Worm (Caenorhabditis elegans) whole organism, L3 larva: ENCODE results near the gene K04C1.5.
A peak's percentile ranks its signal among the peaks of the same experiment; 100 is the strongest.

ENCODE experiments used
- R02D3.7 ChIP-seq: fragments of 150-350 bp; optimal IDR thresholded peaks from 2 replicates; lab custom pipeline; 2014; ENCODE audit warnings: missing biosample characterization, missing genetic modification characterization
- ZK546.5 ChIP-seq: sonication (generic microtip); optimal IDR thresholded peaks from 2 replicates; lab custom pipeline; 2017; ENCODE audit warnings: missing biosample characterization, missing genetic modification characterization
- aly-2 ChIP-seq: fragments of 150-350 bp; optimal IDR thresholded peaks from 2 replicates; lab custom pipeline; 2014; ENCODE audit warnings: missing biosample characterization, missing genetic modification characterization
- ama-1 ChIP-seq: fragments of 150-350 bp; optimal IDR thresholded peaks from 2 replicates; lab custom pipeline; 2018
- ceh-16 ChIP-seq: sonication (generic microtip); optimal IDR thresholded peaks from 2 replicates; lab custom pipeline; 2017; ENCODE audit warnings: missing biosample characterization, missing genetic modification characterization
- ceh-28 ChIP-seq: fragments of 150-350 bp; optimal IDR thresholded peaks from 2 replicates; lab custom pipeline; 2014; ENCODE audit warnings: missing biosample characterization, missing genetic modification reagents, missing genetic modification characterization
- ceh-82 ChIP-seq: fragments of 150-350 bp; optimal IDR thresholded peaks from 2 replicates; lab custom pipeline; 2014; ENCODE audit warnings: missing biosample characterization, missing genetic modification characterization
- ceh-9 ChIP-seq: sonication (generic microtip); optimal IDR thresholded peaks from 2 replicates; lab custom pipeline; 2018; ENCODE audit warnings: missing biosample characterization, missing genetic modification characterization
- daf-12 ChIP-seq: fragments of 150-350 bp; optimal IDR thresholded peaks from 2 replicates; lab custom pipeline; 2014; ENCODE audit warnings: missing biosample characterization, missing genetic modification reagents, missing genetic modification characterization
- egl-27 ChIP-seq: sonication (generic microtip); optimal IDR thresholded peaks from 4 replicates; lab custom pipeline; 2017; ENCODE audit warnings: missing biosample characterization, missing genetic modification reagents, missing genetic modification characterization
- egl-5 ChIP-seq: fragments of 150-350 bp; optimal IDR thresholded peaks from 2 replicates; lab custom pipeline; 2017; ENCODE audit warnings: missing biosample characterization, missing genetic modification reagents, missing genetic modification characterization, inconsistent platforms
- elt-1 ChIP-seq: fragments of 150-350 bp; optimal IDR thresholded peaks from 2 replicates; lab custom pipeline; 2014; ENCODE audit warnings: missing biosample characterization, missing genetic modification characterization
- elt-2 ChIP-seq: sonication (generic microtip); optimal IDR thresholded peaks from 2 replicates; lab custom pipeline; 2016; ENCODE audit warnings: missing genetic modification reagents, mild to moderate bottlenecking, missing genetic modification characterization, missing compliant biosample characterization
- elt-3 ChIP-seq, 3 experiments: fragments of 150-350 bp in 1 of 3; sonication (generic microtip) in 2 of 3; optimal IDR thresholded peaks; 2 replicates in 2 of 3; 4 replicates in 1 of 3; lab custom pipeline; 2014 to 2017; ENCODE audit warnings: missing biosample characterization in 3 of 3, missing genetic modification characterization in 3 of 3
- eor-1 ChIP-seq, 2 experiments: fragments of 150-350 bp; optimal IDR thresholded peaks; 2 replicates each; lab custom pipeline; 2014 to 2018; ENCODE audit warnings: missing biosample characterization in 2 of 2, missing genetic modification characterization in 2 of 2
- fkh-10 ChIP-seq: sonication (generic microtip); optimal IDR thresholded peaks from 2 replicates; lab custom pipeline; 2017; ENCODE audit warnings: missing biosample characterization, missing genetic modification reagents, missing genetic modification characterization
- fkh-2 ChIP-seq: fragments of 150-350 bp; optimal IDR thresholded peaks from 2 replicates; lab custom pipeline; 2014; ENCODE audit warnings: missing biosample characterization, missing genetic modification reagents, missing genetic modification characterization
- fos-1 ChIP-seq: fragments of 150-350 bp; optimal IDR thresholded peaks from 2 replicates; lab custom pipeline; 2014; ENCODE audit warnings: missing biosample characterization, missing genetic modification characterization
- hmg-11 ChIP-seq: sonication (generic microtip); optimal IDR thresholded peaks from 2 replicates; lab custom pipeline; 2016; ENCODE audit warnings: missing genetic modification characterization, missing compliant biosample characterization
- jun-1 ChIP-seq: fragments of 150-350 bp; optimal IDR thresholded peaks from 2 replicates; lab custom pipeline; 2014; ENCODE audit warnings: missing biosample characterization, missing genetic modification reagents, missing genetic modification characterization
- lin-15B ChIP-seq: fragments of 150-350 bp; optimal IDR thresholded peaks from 2 replicates; lab custom pipeline; 2014; ENCODE audit warnings: missing biosample characterization, missing genetic modification characterization
- lin-39 ChIP-seq: fragments of 150-350 bp; optimal IDR thresholded peaks from 2 replicates; lab custom pipeline; 2018; ENCODE audit warnings: missing biosample characterization, missing genetic modification reagents, missing genetic modification characterization
- lsy-12 ChIP-seq: sonication (generic microtip); optimal IDR thresholded peaks from 2 replicates; lab custom pipeline; 2016; ENCODE audit warnings: mild to moderate bottlenecking, missing genetic modification characterization, missing compliant biosample characterization
- mdl-1 ChIP-seq: fragments of 150-350 bp; optimal IDR thresholded peaks from 2 replicates; lab custom pipeline; 2014; ENCODE audit warnings: missing biosample characterization, missing genetic modification characterization
- mml-1 ChIP-seq: fragments of 150-350 bp; sonication (generic microtip); optimal IDR thresholded peaks from 3 replicates; lab custom pipeline; 2014; ENCODE audit warnings: missing biosample characterization, missing genetic modification characterization
- nfya-1 ChIP-seq: sonication (generic microtip); optimal IDR thresholded peaks from 2 replicates; lab custom pipeline; 2017; ENCODE audit warnings: missing genetic modification characterization, mild to moderate bottlenecking, missing compliant biosample characterization, antibody characterized with exemption, moderate library complexity; ENCODE audit not compliant: insufficient read depth
- nhr-11 ChIP-seq: fragments of 150-350 bp; optimal IDR thresholded peaks from 2 replicates; lab custom pipeline; 2014; ENCODE audit warnings: missing biosample characterization, missing genetic modification characterization
- nhr-12 ChIP-seq: fragments of 150-350 bp; optimal IDR thresholded peaks from 2 replicates; lab custom pipeline; 2014; ENCODE audit warnings: missing biosample characterization, missing genetic modification characterization
- nhr-23 ChIP-seq: fragments of 150-350 bp; optimal IDR thresholded peaks from 2 replicates; lab custom pipeline; 2014; ENCODE audit warnings: missing biosample characterization, missing genetic modification reagents, missing genetic modification characterization
- nhr-237 ChIP-seq: fragments of 150-350 bp; optimal IDR thresholded peaks from 2 replicates; lab custom pipeline; 2014; ENCODE audit warnings: missing biosample characterization, missing genetic modification characterization
- nhr-25 ChIP-seq: sonication (generic microtip); optimal IDR thresholded peaks from 2 replicates; lab custom pipeline; 2017; ENCODE audit warnings: missing biosample characterization, missing genetic modification characterization
- nhr-28 ChIP-seq: fragments of 150-350 bp; optimal IDR thresholded peaks from 2 replicates; lab custom pipeline; 2014; ENCODE audit warnings: missing biosample characterization, missing genetic modification characterization
- nhr-43 ChIP-seq: sonication (generic microtip); optimal IDR thresholded peaks from 2 replicates; lab custom pipeline; 2016; ENCODE audit warnings: mild to moderate bottlenecking, missing genetic modification characterization, missing compliant biosample characterization; ENCODE audit not compliant: poor library complexity, severe bottlenecking
- nhr-67 ChIP-seq: fragments of 150-350 bp; optimal IDR thresholded peaks from 2 replicates; lab custom pipeline; 2014; ENCODE audit warnings: missing biosample characterization, missing genetic modification characterization
- nhr-76 ChIP-seq: fragments of 150-350 bp; sonication (generic microtip); optimal IDR thresholded peaks from 5 replicates; lab custom pipeline; 2014; ENCODE audit warnings: missing biosample characterization, missing genetic modification characterization
- nhr-77 ChIP-seq: fragments of 150-350 bp; optimal IDR thresholded peaks from 2 replicates; lab custom pipeline; 2014; ENCODE audit warnings: missing biosample characterization, missing genetic modification characterization
- pha-4 ChIP-seq: fragments of 150-350 bp; optimal IDR thresholded peaks from 2 replicates; lab custom pipeline; 2014; ENCODE audit warnings: missing biosample characterization, missing genetic modification reagents, missing genetic modification characterization
- pqm-1 ChIP-seq: fragments of 150-350 bp; optimal IDR thresholded peaks from 2 replicates; lab custom pipeline; 2017; ENCODE audit warnings: missing biosample characterization, missing genetic modification characterization, inconsistent platforms
- sea-2 ChIP-seq: fragments of 150-350 bp; sonication (generic microtip); optimal IDR thresholded peaks from 4 replicates; lab custom pipeline; 2014; ENCODE audit warnings: missing biosample characterization, missing genetic modification reagents, missing genetic modification characterization
- skn-1 ChIP-seq: fragments of 150-350 bp; optimal IDR thresholded peaks from 2 replicates; lab custom pipeline; 2014; ENCODE audit warnings: missing biosample characterization, missing genetic modification characterization
- snpc-4 ChIP-seq: fragments of 150-350 bp; optimal IDR thresholded peaks from 2 replicates; lab custom pipeline; 2014; ENCODE audit warnings: missing biosample characterization, missing genetic modification characterization
- tbx-2 ChIP-seq: sonication (generic microtip); optimal IDR thresholded peaks from 2 replicates; lab custom pipeline; 2016; ENCODE audit warnings: mild to moderate bottlenecking, missing genetic modification characterization, missing compliant biosample characterization
- unc-39 ChIP-seq: sonication (generic microtip); optimal IDR thresholded peaks from 4 replicates; lab custom pipeline; 2017; ENCODE audit warnings: missing biosample characterization, missing genetic modification characterization
- unc-62 ChIP-seq: fragments of 150-350 bp; sonication (generic microtip); optimal IDR thresholded peaks from 4 replicates; lab custom pipeline; 2014; ENCODE audit warnings: missing biosample characterization, missing genetic modification reagents, missing genetic modification characterization
- zag-1 ChIP-seq: fragments of 150-350 bp; optimal IDR thresholded peaks from 2 replicates; lab custom pipeline; 2014; ENCODE audit warnings: missing biosample characterization, missing genetic modification characterization
- ztf-11 ChIP-seq: fragments of 150-350 bp; optimal IDR thresholded peaks from 2 replicates; lab custom pipeline; 2014; ENCODE audit warnings: missing biosample characterization, missing genetic modification characterization
- ztf-4 ChIP-seq: fragments of 150-350 bp; optimal IDR thresholded peaks from 2 replicates; lab custom pipeline; 2014; ENCODE audit warnings: missing biosample characterization, missing genetic modification characterization

K04C1.5 gene

DNA sequence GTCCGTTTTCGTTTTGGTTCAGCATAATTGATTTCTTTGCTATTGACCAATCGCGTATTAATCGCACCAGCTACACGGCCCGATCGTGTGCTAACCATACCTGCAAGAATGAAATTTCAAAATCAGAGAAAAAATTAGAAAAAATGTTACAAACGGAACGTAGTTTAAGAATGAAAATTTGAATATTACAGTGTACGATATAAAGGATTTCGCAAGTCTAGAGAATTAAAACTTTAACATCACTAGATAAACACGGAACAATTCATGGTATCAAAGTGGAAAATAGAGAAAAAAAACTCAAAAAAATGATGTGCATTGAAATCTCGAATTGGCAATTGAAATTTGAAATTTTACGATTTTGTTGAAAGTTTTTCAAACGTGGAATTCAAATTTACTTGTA is 48.7 kb downstream of the K04C1.5 start, which contains the start of gene madd-3:
TSS of gene madd-3 (minus strand) at position 101 of the 400 bp plus-strand sequence.
- no peak for TF ChIP-seq aly-2
- no peak for TF ChIP-seq daf-12 (tag; lab: Kevin White, UChicago)
- TF ChIP-seq nhr-77 (tag; lab: Kevin White, UChicago) = no peak
- TF ChIP-seq skn-1 (tag; lab: Kevin White, UChicago) = no peak
- no peak for TF ChIP-seq zag-1 (tag; lab: Kevin White, UChicago)
- no peak for TF ChIP-seq egl-5 (tag; lab: Kevin White, UChicago)
- no peak for TF ChIP-seq nhr-76 (tag; lab: Kevin White, UChicago)

ce11 chrX:14297209-14297608 is 49.4 kb downstream of the K04C1.5 start:
- TF ChIP-seq ceh-28 = peak; percentile 93
- no peak for TF ChIP-seq unc-62 (GFP tag; lab: Kevin White, UChicago)
- TF ChIP-seq tbx-2 = peak; percentile 37
- no peak for TF ChIP-seq mml-1 (tag; lab: Kevin White, UChicago)
- TF ChIP-seq ztf-11 (tag; lab: Kevin White, UChicago) = no peak
- TF ChIP-seq nhr-43 (tag; lab: Kevin White, UChicago) = no peak
- TF ChIP-seq ceh-9 (tag; lab: Kevin White, UChicago) = no peak
- no peak for TF ChIP-seq aly-2
- TF ChIP-seq mdl-1 (tag; lab: Kevin White, UChicago) = peak; percentile 34
- TF ChIP-seq egl-5 (tag; lab: Kevin White, UChicago) = peak; percentile 37
- no peak for TF ChIP-seq ZK546.5 (tag; lab: Kevin White, UChicago)
- no peak for TF ChIP-seq nhr-28 (tag; lab: Kevin White, UChicago)
- TF ChIP-seq pqm-1 (tag; lab: Kevin White, UChicago) = peak; percentile 10
- TF ChIP-seq ceh-16 (tag; lab: Kevin White, UChicago) = no peak
- no peak for TF ChIP-seq nhr-76 (tag; lab: Kevin White, UChicago)
- TF ChIP-seq fkh-2 (tag; lab: Kevin White, UChicago) = no peak
- TF ChIP-seq jun-1 (tag; lab: Kevin White, UChicago) = peak; percentile 50
- peak; percentile 96 for TF ChIP-seq lin-39 (tag; lab: Kevin White, UChicago)
- TF ChIP-seq fkh-10 (GFP tag; lab: Kevin White, UChicago) = no peak
- no peak for TF ChIP-seq nhr-77 (tag; lab: Kevin White, UChicago)
- TF ChIP-seq egl-27 = peak; percentile 58
- TF ChIP-seq sea-2 = no peak
- no peak for TF ChIP-seq fos-1
- TF ChIP-seq nhr-23 (tag; lab: Kevin White, UChicago) = peak; percentile 29
- TF ChIP-seq nhr-67 (tag; lab: Kevin White, UChicago) = no peak
- no peak for TF ChIP-seq nhr-237 (tag; lab: Kevin White, UChicago)
- TF ChIP-seq nhr-12 (tag; lab: Kevin White, UChicago) = no peak
- peak; percentile 68 for TF ChIP-seq nhr-25 (tag; lab: Kevin White, UChicago)
- TF ChIP-seq pha-4 (tag; lab: Kevin White, UChicago) = peak; percentile 80
- TF ChIP-seq hmg-11 (tag; lab: Kevin White, UChicago) = peak; percentile 87
- TF ChIP-seq zag-1 (tag; lab: Kevin White, UChicago) = no peak
- no peak for TF ChIP-seq nhr-11 (tag; lab: Kevin White, UChicago)
- peak; percentile 93 for TF ChIP-seq nfya-1
- TF ChIP-seq unc-39 (tag; lab: Kevin White, UChicago) = no peak
- TF ChIP-seq skn-1 (tag; lab: Kevin White, UChicago) = peak; percentile 69
- TF ChIP-seq R02D3.7 (tag; lab: Kevin White, UChicago) = no peak
- TF ChIP-seq lsy-12 = peak; percentile 33
- TF ChIP-seq elt-1 (tag; lab: Kevin White, UChicago) = peak; percentile 16
- TF ChIP-seq elt-2 (tag; lab: Kevin White, UChicago) = peak; percentile 30
- no peak for TF ChIP-seq ceh-82
- TF ChIP-seq eor-1 (tag; optimal IDR thresholded peaks at IDR 0.05; lab: Kevin White, UChicago) = no peak
- no peak for TF ChIP-seq daf-12 (tag; lab: Kevin White, UChicago)
- no peak for TF ChIP-seq ztf-4 (tag; lab: Kevin White, UChicago)
- TF ChIP-seq snpc-4 (tag; lab: Kevin White, UChicago) = no peak
- no peak for TF ChIP-seq ama-1 (lab: Kevin White, UChicago)
- TF ChIP-seq elt-3 (tag; optimal IDR thresholded peaks at IDR 0.05; lab: Kevin White, UChicago) = peak in 1 of 3 experiments; percentile 12
- TF ChIP-seq lin-15B (tag; lab: Kevin White, UChicago) = peak; percentile 20
- TF ChIP-seq, all 47 proteins: peak for 19
